Worm (Caenorhabditis elegans): ENCODE measurements around the gene T22D1.3.

Gene T22D1.3

DNA sequence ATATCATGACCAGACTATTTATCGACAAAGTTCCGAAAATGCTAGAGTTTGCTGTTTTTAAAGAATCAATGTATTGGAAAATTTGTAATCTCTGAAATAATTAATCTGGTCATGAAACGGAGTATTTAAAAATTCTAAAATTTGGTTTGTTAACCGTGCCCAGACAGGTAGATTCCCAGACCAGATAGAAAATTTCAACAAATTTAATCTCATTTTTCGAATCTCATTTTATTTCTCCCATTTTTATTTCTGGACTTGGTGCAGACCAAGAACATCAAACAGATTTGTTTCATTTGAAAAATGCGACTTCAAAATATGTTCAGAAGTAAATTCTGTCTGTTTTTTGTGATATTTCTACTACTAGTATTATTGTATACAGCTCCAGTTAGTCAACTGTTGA lies 9.7 kb downstream of the T22D1.3 start, which contains the start of gene T22D1.1:
T22D1.1 (plus strand) TSS at position 301 of the 400 bp plus-strand sequence.
- TF ChIP-seq ztf-23 (GFP tag; IDR thresholded peaks at IDR 0.05) (no peak), med-1 (GFP tag; optimal IDR thresholded peaks at IDR 0.05; ENCODE audit: insufficient read depth) (no peak), ztf-29 (GFP tag; IDR thresholded peaks at IDR 0.05) (no peak), cog-1 (tag; optimal IDR thresholded peaks at IDR 0.05) (no peak), tab-1 (GFP tag; IDR thresholded peaks at IDR 0.05) (no peak), T22C8.4 (GFP tag; IDR thresholded peaks at IDR 0.05) (no peak), flt-1 (GFP tag; IDR thresholded peaks at IDR 0.05) (no peak), klf-2 (GFP tag; conservative IDR thresholded peaks at IDR 0.05) (no peak)

DNA sequence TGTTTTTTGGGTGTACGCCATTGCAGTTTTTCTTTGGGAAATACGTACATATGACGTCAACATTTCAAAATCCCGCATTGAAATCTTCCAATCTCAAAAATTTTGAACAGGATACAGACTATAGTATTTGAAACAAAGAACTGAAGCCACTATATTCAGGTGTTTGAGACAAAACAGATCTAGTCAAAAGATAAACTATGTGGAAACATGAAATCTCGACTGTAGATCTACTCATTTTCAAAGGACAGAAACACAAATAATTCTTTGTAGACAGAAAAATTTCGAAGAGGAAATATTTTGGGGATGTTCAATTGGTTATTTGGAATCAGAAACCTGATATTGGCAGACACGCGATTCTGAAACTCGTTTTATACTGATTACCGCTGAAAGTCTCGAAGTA lies 12.2 kb downstream of the T22D1.3 start:
- no peak for TF ChIP-seq tab-1 (GFP tag; IDR thresholded peaks at IDR 0.05)
- TF ChIP-seq klf-2 (GFP tag; conservative IDR thresholded peaks at IDR 0.05), result no peak
- no peak for TF ChIP-seq cog-1 (tag; optimal IDR thresholded peaks at IDR 0.05)
- TF ChIP-seq flt-1 (GFP tag; IDR thresholded peaks at IDR 0.05), result no peak
- no peak for TF ChIP-seq T22C8.4 (GFP tag; IDR thresholded peaks at IDR 0.05)
- TF ChIP-seq ztf-29 (GFP tag; IDR thresholded peaks at IDR 0.05), result no peak
- no peak for TF ChIP-seq ref-1 (GFP tag; conservative IDR thresholded peaks at IDR 0.05)
- TF ChIP-seq med-1 (GFP tag; optimal IDR thresholded peaks at IDR 0.05; ENCODE audit: insufficient read depth), result no peak
- no peak for TF ChIP-seq ztf-23 (GFP tag; IDR thresholded peaks at IDR 0.05)

DNA sequence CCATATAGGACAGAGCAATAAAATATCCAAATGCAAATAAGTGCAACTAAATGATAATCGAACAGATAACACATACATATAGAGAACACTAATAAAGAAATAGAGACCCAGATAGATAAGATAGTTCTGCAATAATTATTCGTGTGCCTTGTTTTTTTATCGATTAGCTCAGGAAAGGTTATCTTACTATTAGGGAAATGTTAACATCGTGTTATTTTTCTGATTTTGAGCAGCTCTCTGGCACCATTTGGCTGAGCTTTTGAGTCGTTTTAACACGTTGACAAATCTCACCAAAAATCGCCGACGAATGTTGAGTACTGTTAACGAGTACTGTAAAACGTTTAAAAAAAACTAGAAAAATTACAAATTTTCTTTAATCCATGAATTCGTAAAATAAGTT lies 15.1 kb downstream of the T22D1.3 start, which contains the start of gene cest-6:
cest-6 (minus strand) TSS at position 101 of the 400 bp plus-strand sequence.
- no peak for TF ChIP-seq tab-1 (GFP tag; IDR thresholded peaks at IDR 0.05)
- no peak for TF ChIP-seq ztf-23 (GFP tag; IDR thresholded peaks at IDR 0.05)
- TF ChIP-seq klf-2 (GFP tag; conservative IDR thresholded peaks at IDR 0.05), result no peak
- no peak for TF ChIP-seq T22C8.4 (GFP tag; IDR thresholded peaks at IDR 0.05)
- TF ChIP-seq ref-1 (GFP tag; conservative IDR thresholded peaks at IDR 0.05), result no peak
- TF ChIP-seq cog-1 (tag; optimal IDR thresholded peaks at IDR 0.05), result no peak
- TF ChIP-seq ztf-29 (GFP tag; IDR thresholded peaks at IDR 0.05), result no peak

DNA sequence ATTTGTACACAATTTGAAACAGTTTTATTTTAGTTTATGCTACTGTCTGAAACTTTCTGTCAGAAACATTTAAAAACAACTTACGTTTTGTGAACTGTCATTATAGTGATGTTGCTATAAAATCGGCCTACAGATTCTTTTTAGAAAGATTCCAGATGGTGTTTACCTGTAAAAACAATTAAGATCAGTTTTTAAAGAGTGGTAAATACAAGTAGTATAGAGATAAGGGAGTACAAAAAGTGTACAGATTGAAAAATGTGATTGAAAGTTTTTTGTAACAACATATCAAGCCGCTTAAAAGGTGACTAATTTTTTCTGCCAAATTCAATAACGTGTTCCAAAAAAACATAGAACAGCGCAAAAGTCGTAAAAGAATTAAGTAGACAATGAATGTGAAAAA lies 24.2 kb downstream of the T22D1.3 start, which contains the start of gene npr-12:
npr-12 (minus strand) TSS at position 101 of the 400 bp plus-strand sequence.
- TF ChIP-seq cog-1 (tag; optimal IDR thresholded peaks at IDR 0.05), result no peak
- TF ChIP-seq ref-1 (GFP tag; conservative IDR thresholded peaks at IDR 0.05), result no peak
- no peak for TF ChIP-seq ztf-29 (GFP tag; IDR thresholded peaks at IDR 0.05)
- no peak for TF ChIP-seq tab-1 (GFP tag; IDR thresholded peaks at IDR 0.05)
- no peak for TF ChIP-seq med-1 (GFP tag; optimal IDR thresholded peaks at IDR 0.05; ENCODE audit: insufficient read depth)
- no peak for TF ChIP-seq ztf-23 (GFP tag; IDR thresholded peaks at IDR 0.05)
- no peak for TF ChIP-seq klf-2 (GFP tag; conservative IDR thresholded peaks at IDR 0.05)
- TF ChIP-seq T22C8.4 (GFP tag; IDR thresholded peaks at IDR 0.05), result no peak
- TF ChIP-seq flt-1 (GFP tag; IDR thresholded peaks at IDR 0.05), result no peak

DNA sequence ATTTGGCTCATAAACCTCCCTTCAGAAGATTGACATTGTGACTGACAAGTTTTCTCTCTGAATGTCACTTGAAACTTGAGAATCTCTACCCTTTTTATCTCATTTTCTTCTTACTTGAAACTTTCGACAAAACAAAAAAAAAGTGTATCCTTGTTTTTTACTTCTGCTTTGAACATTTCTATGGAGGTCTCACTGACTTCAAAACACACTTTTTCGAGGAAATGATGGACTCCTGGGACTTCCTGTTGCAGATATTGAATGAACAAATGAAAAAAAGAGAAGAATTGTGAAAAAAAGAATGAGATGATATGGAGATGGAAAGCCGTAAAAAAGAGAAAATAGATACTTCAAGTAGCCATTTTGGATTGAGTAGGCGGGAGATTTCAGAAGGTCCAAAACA lies 27.8 kb downstream of the T22D1.3 start:
- TF ChIP-seq tab-1 (GFP tag; IDR thresholded peaks at IDR 0.05) (no peak), flt-1 (GFP tag; IDR thresholded peaks at IDR 0.05) (no peak), T22C8.4 (GFP tag; IDR thresholded peaks at IDR 0.05) (no peak), med-1 (GFP tag; optimal IDR thresholded peaks at IDR 0.05; ENCODE audit: insufficient read depth) (no peak), klf-2 (GFP tag; conservative IDR thresholded peaks at IDR 0.05) (no peak), ref-1 (GFP tag; conservative IDR thresholded peaks at IDR 0.05) (no peak)

DNA sequence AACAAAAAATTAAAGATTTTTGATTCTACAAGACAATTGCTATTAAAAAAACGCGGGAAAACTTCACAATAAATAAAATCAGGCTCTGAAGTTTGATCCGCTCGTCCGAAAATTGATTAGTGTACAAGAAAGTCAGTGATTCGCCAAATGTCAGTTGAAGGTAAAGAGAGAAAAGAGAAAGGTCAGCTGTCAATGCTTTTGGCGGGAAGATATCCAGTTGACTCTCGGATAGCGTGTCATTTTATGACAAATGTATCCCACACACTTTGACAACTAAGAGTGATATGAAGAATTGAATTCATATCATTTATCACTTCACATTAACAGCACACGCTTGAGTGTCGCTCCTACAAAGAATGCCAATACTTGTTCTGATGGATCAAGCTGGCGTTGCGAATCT lies 33.5 kb downstream of the T22D1.3 start:
- TF ChIP-seq ref-1 (GFP tag; conservative IDR thresholded peaks at IDR 0.05) (no peak), med-1 (GFP tag; optimal IDR thresholded peaks at IDR 0.05; ENCODE audit: insufficient read depth) (no peak), klf-2 (GFP tag; conservative IDR thresholded peaks at IDR 0.05) (no peak), ztf-29 (GFP tag; IDR thresholded peaks at IDR 0.05) (no peak), flt-1 (GFP tag; IDR thresholded peaks at IDR 0.05) (no peak), T22C8.4 (GFP tag; IDR thresholded peaks at IDR 0.05) (no peak), tab-1 (GFP tag; IDR thresholded peaks at IDR 0.05) (no peak), ztf-23 (GFP tag; IDR thresholded peaks at IDR 0.05) (no peak), cog-1 (tag; optimal IDR thresholded peaks at IDR 0.05) (no peak)

DNA sequence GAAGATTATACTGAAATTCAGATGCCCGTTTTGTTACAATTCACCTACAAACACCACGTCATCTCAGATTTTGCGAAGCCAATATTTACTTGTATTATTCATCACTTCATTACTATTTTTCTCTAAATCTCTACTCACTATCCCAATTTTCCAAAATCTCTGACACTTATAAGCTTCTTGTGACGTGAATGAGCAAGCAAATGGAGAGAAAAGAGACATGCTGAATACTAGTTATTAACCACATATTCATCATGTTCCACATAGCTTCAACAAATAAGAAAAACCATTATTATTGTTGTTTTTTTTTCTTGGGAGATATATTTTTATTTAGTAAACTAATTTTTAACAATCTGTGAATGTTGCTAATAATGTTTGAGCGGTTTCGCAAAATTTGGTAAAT lies 37.9 kb downstream of the T22D1.3 start:
- TF ChIP-seq med-1 (GFP tag; optimal IDR thresholded peaks at IDR 0.05; ENCODE audit: insufficient read depth), result no peak
- no peak for TF ChIP-seq tab-1 (GFP tag; IDR thresholded peaks at IDR 0.05)

DNA sequence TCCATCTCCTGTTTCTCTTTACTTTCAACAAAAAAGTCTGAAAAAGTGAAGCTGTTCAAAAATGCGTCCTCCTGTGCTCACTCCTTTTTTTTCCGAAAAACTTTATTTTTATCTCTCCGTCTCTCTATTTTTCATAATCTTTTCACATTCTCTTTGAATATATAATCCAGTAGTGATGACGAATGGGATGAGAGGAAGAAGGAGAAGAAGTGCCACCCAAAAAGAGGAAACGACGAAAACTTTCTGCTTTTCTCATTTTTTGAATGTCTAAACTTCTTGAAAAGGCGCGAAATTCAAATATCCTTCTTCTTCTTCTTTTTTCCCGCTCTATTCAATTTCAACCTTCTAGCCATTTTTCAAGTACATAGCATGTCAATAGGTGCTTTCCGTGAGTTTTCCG lies 41.3 kb downstream of the T22D1.3 start:
- TF ChIP-seq cog-1 (tag; optimal IDR thresholded peaks at IDR 0.05) (no peak), klf-2 (GFP tag; conservative IDR thresholded peaks at IDR 0.05) (no peak), med-1 (GFP tag; optimal IDR thresholded peaks at IDR 0.05; ENCODE audit: insufficient read depth) (no peak), T22C8.4 (GFP tag; IDR thresholded peaks at IDR 0.05) (no peak), flt-1 (GFP tag; IDR thresholded peaks at IDR 0.05) (no peak), ztf-23 (GFP tag; IDR thresholded peaks at IDR 0.05) (no peak), ztf-29 (GFP tag; IDR thresholded peaks at IDR 0.05) (no peak), ref-1 (GFP tag; conservative IDR thresholded peaks at IDR 0.05) (no peak), tab-1 (GFP tag; IDR thresholded peaks at IDR 0.05) (no peak)

DNA sequence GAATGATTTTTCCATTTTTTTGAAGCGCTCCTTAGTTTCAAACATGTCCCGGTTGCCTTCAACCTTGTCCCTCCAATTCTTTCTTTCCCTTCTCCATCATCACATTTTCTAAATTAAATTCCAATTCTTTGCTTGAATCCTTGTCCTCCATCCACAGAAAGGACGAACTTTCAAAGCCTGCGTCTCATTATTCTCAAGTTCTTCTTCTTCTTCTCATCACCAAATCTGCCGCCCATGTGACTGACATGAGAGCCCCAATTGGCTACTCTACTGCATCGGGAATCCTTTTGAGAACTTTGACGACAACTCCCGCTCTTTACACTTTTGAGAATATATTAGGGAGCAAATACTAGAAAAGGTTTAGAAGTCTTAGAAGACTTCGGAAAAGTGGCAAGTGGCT lies 43.3 kb downstream of the T22D1.3 start:
- TF ChIP-seq ztf-23 (GFP tag; IDR thresholded peaks at IDR 0.05) (no peak), cog-1 (tag; optimal IDR thresholded peaks at IDR 0.05) (no peak), ref-1 (GFP tag; conservative IDR thresholded peaks at IDR 0.05) (no peak), klf-2 (GFP tag; conservative IDR thresholded peaks at IDR 0.05) (no peak)

DNA sequence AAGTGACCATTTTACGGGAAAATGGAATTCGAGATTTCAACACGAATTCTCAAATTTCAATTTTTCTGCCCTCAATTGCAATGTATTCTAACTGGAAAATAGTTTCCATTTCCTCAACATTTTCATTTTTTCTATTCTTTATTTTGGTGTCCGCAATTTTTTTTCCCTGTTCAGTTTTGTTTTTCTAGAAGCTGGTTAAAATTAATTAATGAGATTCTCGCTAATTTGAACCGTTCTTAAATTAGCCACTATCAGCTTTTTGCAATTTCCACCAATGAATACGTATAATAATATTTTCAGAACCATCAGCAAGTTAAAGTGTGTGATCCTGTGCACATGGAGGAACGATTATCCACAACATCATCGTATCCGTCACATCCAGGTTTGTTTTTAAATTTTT lies 44.0 kb downstream of the T22D1.3 start, which contains the start of gene jnk-1:
jnk-1 (plus strand) TSS at position 301 of the 400 bp plus-strand sequence.
- no peak for TF ChIP-seq tab-1 (GFP tag; IDR thresholded peaks at IDR 0.05)
- no peak for TF ChIP-seq ref-1 (GFP tag; conservative IDR thresholded peaks at IDR 0.05)
- TF ChIP-seq T22C8.4 (GFP tag; IDR thresholded peaks at IDR 0.05), result no peak
- TF ChIP-seq klf-2 (GFP tag; conservative IDR thresholded peaks at IDR 0.05), result no peak
- no peak for TF ChIP-seq cog-1 (tag; optimal IDR thresholded peaks at IDR 0.05)
